Fruit fly (Drosophila melanogaster) whole organism, embryonic: Measurements from ENCODE around the gene CG32163.

Experiments
- Abd-B ChIP-seq: fragments of 200-800 bp; sonication (Bioruptor generic); optimal IDR thresholded peaks from 2 replicates; lab custom pipeline; 2018; ENCODE audit warnings: missing biosample characterization, mild to moderate bottlenecking, missing genetic modification characterization, moderate library complexity
- Asciz ChIP-seq: fragments of 200-800 bp; sonication (Bioruptor generic); optimal IDR thresholded peaks from 2 replicates; lab custom pipeline; 2017; ENCODE audit warnings: missing biosample characterization, mild to moderate bottlenecking, missing genetic modification characterization, missing genetic modification reagents
- BtbVII ChIP-seq: fragments of 200-800 bp; sonication (Bioruptor generic); optimal IDR thresholded peaks from 3 replicates; lab custom pipeline; 2017; ENCODE audit warnings: missing biosample characterization, mild to moderate bottlenecking, missing genetic modification characterization
- CG10274 ChIP-seq: fragments of 200-800 bp; sonication (Bioruptor generic); optimal IDR thresholded peaks from 3 replicates; lab custom pipeline; 2017; ENCODE audit warnings: missing biosample characterization, mild to moderate bottlenecking, missing genetic modification characterization
- CG10366 ChIP-seq: fragments of 200-800 bp; sonication (Bioruptor generic); IDR thresholded peaks from 2 replicates; pipeline ENCODE4 v1.3.6; 2022; ENCODE audit warnings: missing biosample characterization, missing genetic modification characterization
- CG11696 ChIP-seq: fragments of 200-800 bp; sonication (Bioruptor generic); IDR thresholded peaks from 2 replicates; pipeline ENCODE4 v1.3.6; 2022; ENCODE audit warnings: missing biosample characterization, missing genetic modification characterization
- CG12071 ChIP-seq: fragments of 200-800 bp; sonication (Bioruptor generic); optimal IDR thresholded peaks from 3 replicates; lab custom pipeline; 2018; ENCODE audit warnings: missing biosample characterization, mild to moderate bottlenecking, missing genetic modification characterization
- CG1529 ChIP-seq: fragments of 200-800 bp; sonication (Bioruptor generic); optimal IDR thresholded peaks from 3 replicates; lab custom pipeline; 2018; ENCODE audit warnings: missing biosample characterization, missing genetic modification characterization
- CG16813 ChIP-seq: fragments of 200-800 bp; sonication (Bioruptor generic); IDR thresholded peaks from 3 replicates; pipeline ENCODE4 v1.3.6; 2022; ENCODE audit warnings: missing biosample characterization, missing genetic modification characterization; ENCODE audit not compliant: partially characterized antibody
- CG16815 ChIP-seq: fragments of 200-800 bp; sonication (Bioruptor generic); optimal IDR thresholded peaks from 3 replicates; lab custom pipeline; 2017; ENCODE audit warnings: missing biosample characterization, mild to moderate bottlenecking, missing genetic modification characterization
- CG17328 ChIP-seq: fragments of 200-800 bp; sonication (Bioruptor generic); IDR thresholded peaks from 2 replicates; pipeline ENCODE4 v1.3.6; 2022; ENCODE audit warnings: missing biosample characterization, missing genetic modification characterization
- CG1792 ChIP-seq: fragments of 200-800 bp; sonication (Bioruptor generic); optimal IDR thresholded peaks from 2 replicates; lab custom pipeline; 2016; ENCODE audit warnings: missing biosample characterization, missing genetic modification characterization
- CG31224 ChIP-seq: fragments of 200-800 bp; sonication (Bioruptor generic); IDR thresholded peaks from 2 replicates; pipeline ENCODE4 v1.3.6; 2022; ENCODE audit warnings: missing biosample characterization, missing genetic modification characterization
- CG31365 ChIP-seq: fragments of 200-800 bp; sonication (Bioruptor generic); optimal IDR thresholded peaks from 2 replicates; lab custom pipeline; 2018; ENCODE audit warnings: missing biosample characterization, mild to moderate bottlenecking, missing genetic modification characterization
- CG34376 ChIP-seq: fragments of 200-800 bp; sonication (Bioruptor generic); optimal IDR thresholded peaks from 2 replicates; lab custom pipeline; 2018; ENCODE audit warnings: missing biosample characterization, mild to moderate bottlenecking, missing genetic modification characterization
- CG3726 ChIP-seq: fragments of 200-800 bp; sonication (Bioruptor generic); IDR thresholded peaks from 3 replicates; pipeline ENCODE4, ENCODE4 v1.3.6; 2022; ENCODE audit warnings: missing biosample characterization, missing genetic modification characterization
- CG4328 ChIP-seq: fragments of 200-800 bp; sonication (Bioruptor generic); optimal IDR thresholded peaks from 3 replicates; lab custom pipeline; 2017; ENCODE audit warnings: missing biosample characterization, missing genetic modification reagents, missing genetic modification characterization
- CG6272 ChIP-seq: fragments of 200-800 bp; sonication (Bioruptor generic); IDR thresholded peaks from 2 replicates; pipeline ENCODE4 v1.3.6; 2022; ENCODE audit warnings: missing biosample characterization, missing genetic modification characterization
- CG6689 ChIP-seq: fragments of 200-800 bp; sonication (Bioruptor generic); IDR thresholded peaks from 2 replicates; pipeline ENCODE4 v1.3.6; 2022; ENCODE audit warnings: missing biosample characterization, missing genetic modification characterization
- CG6813 ChIP-seq: fragments of 200-800 bp; sonication (Bioruptor generic); optimal IDR thresholded peaks from 2 replicates; lab custom pipeline; 2017; ENCODE audit warnings: missing biosample characterization, missing genetic modification characterization, mild to moderate bottlenecking, moderate library complexity, missing genetic modification reagents
- CG9215 ChIP-seq: fragments of 200-800 bp; sonication (Bioruptor generic); IDR thresholded peaks from 2 replicates; pipeline ENCODE4 v1.3.6; 2022; ENCODE audit warnings: missing biosample characterization, missing genetic modification characterization
- CG9609 ChIP-seq: fragments of 200-800 bp; sonication (Bioruptor generic); optimal IDR thresholded peaks from 3 replicates; lab custom pipeline; 2016; ENCODE audit warnings: missing biosample characterization, missing genetic modification characterization
- CG9817 ChIP-seq: fragments of 200-800 bp; sonication (Bioruptor generic); optimal IDR thresholded peaks from 2 replicates; lab custom pipeline; 2018; ENCODE audit warnings: missing biosample characterization, mild to moderate bottlenecking, missing genetic modification characterization, moderate library complexity
- CTCF ChIP-seq: fragments of 200-800 bp; sonication (Bioruptor generic); optimal IDR thresholded peaks from 2 replicates; lab custom pipeline; 2017; ENCODE audit warnings: missing biosample characterization, mild to moderate bottlenecking, missing genetic modification characterization, moderate library complexity
- CkIIα-i1 ChIP-seq: fragments of 200-800 bp; sonication (Bioruptor generic); IDR thresholded peaks from 2 replicates; pipeline ENCODE4 v1.3.6; 2022; ENCODE audit warnings: missing biosample characterization, missing genetic modification characterization
- GATAe ChIP-seq: fragments of 200-800 bp; sonication (Bioruptor generic); conservative IDR thresholded peaks from 2 replicates; pipeline ENCODE4 v1.3.6; 2022; ENCODE audit warnings: missing biosample characterization, missing genetic modification characterization
- Kr ChIP-seq: fragments of 200-800 bp; sonication (Bioruptor generic); optimal IDR thresholded peaks from 2 replicates; lab custom pipeline; 2017; ENCODE audit warnings: missing biosample characterization, mild to moderate bottlenecking, missing genetic modification characterization
- Sox100B ChIP-seq: fragments of 200-800 bp; sonication (Bioruptor generic); optimal IDR thresholded peaks from 3 replicates; lab custom pipeline; 2018; ENCODE audit warnings: missing biosample characterization, mild to moderate bottlenecking, missing genetic modification characterization
- dan ChIP-seq: fragments of 200-800 bp; sonication (Bioruptor generic); IDR thresholded peaks from 2 replicates; pipeline ENCODE4 v1.3.6; 2022; ENCODE audit warnings: missing biosample characterization, missing genetic modification characterization
- dmrt99B ChIP-seq: fragments of 200-800 bp; sonication (Bioruptor generic); optimal IDR thresholded peaks from 2 replicates; lab custom pipeline; 2018; ENCODE audit warnings: missing biosample characterization, mild to moderate bottlenecking, missing genetic modification characterization, moderate library complexity
- ems ChIP-seq: fragments of 200-800 bp; sonication (Bioruptor generic); optimal IDR thresholded peaks from 3 replicates; lab custom pipeline; 2016; ENCODE audit warnings: missing biosample characterization, missing genetic modification characterization
- hb ChIP-seq: fragments of 200-800 bp; sonication (Bioruptor generic); IDR thresholded peaks from 3 replicates; pipeline ENCODE4 v1.3.6; 2022; ENCODE audit warnings: missing biosample characterization, missing genetic modification characterization; ENCODE audit not compliant: partially characterized antibody
- hbn ChIP-seq: fragments of 200-800 bp; sonication (Bioruptor generic); IDR thresholded peaks from 2 replicates; pipeline ENCODE4 v1.3.6; 2022; ENCODE audit warnings: missing biosample characterization, missing genetic modification characterization; ENCODE audit not compliant: partially characterized antibody
- lbe ChIP-seq: fragments of 200-800 bp; sonication (Bioruptor generic); optimal IDR thresholded peaks from 2 replicates; lab custom pipeline; 2016; ENCODE audit warnings: missing biosample characterization, mild to moderate bottlenecking, missing genetic modification characterization
- mirr ChIP-seq: fragments of 200-800 bp; sonication (Bioruptor generic); optimal IDR thresholded peaks from 3 replicates; lab custom pipeline; 2018; ENCODE audit warnings: missing biosample characterization, mild to moderate bottlenecking, missing genetic modification characterization
- nmo ChIP-seq: fragments of 200-800 bp; sonication (Bioruptor generic); optimal IDR thresholded peaks from 2 replicates; lab custom pipeline; 2018; ENCODE audit warnings: missing biosample characterization, mild to moderate bottlenecking, missing genetic modification characterization, moderate library complexity
- pb ChIP-seq: fragments of 200-800 bp; sonication (Bioruptor generic); optimal IDR thresholded peaks from 3 replicates; lab custom pipeline; 2016; ENCODE audit warnings: missing biosample characterization, missing genetic modification characterization
- sna ChIP-seq: fragments of 200-800 bp; sonication (Bioruptor generic); IDR thresholded peaks from 2 replicates; pipeline ENCODE4 v1.3.6; 2022; ENCODE audit warnings: missing biosample characterization, missing genetic modification characterization; ENCODE audit not compliant: partially characterized antibody
- stwl ChIP-seq: fragments of 200-800 bp; sonication (Bioruptor generic); optimal IDR thresholded peaks from 3 replicates; lab custom pipeline; 2018; ENCODE audit warnings: missing biosample characterization, mild to moderate bottlenecking, missing genetic modification characterization, moderate library complexity
- tgo ChIP-seq: fragments of 200-800 bp; sonication (Bioruptor generic); IDR thresholded peaks from 3 replicates; pipeline ENCODE4 v1.3.6; 2022; ENCODE audit warnings: missing biosample characterization, missing genetic modification characterization
- tll ChIP-seq, 2 experiments: fragments of 200-800 bp in 1 of 2; fragments of >200 bp in 1 of 2; sonication (Bioruptor generic) in 1 of 2; optimal IDR thresholded peaks; 2 replicates each; lab custom pipeline; 2017 to 2019; ENCODE audit warnings: missing biosample characterization in 2 of 2, missing genetic modification characterization in 2 of 2, mild to moderate bottlenecking in 1 of 2, moderate library complexity in 1 of 2
- toy ChIP-seq: fragments of 200-800 bp; sonication (Bioruptor generic); IDR thresholded peaks from 2 replicates; pipeline ENCODE4 v1.3.6; 2022; ENCODE audit warnings: missing biosample characterization, missing genetic modification characterization
- zen2 ChIP-seq: fragments of 200-800 bp; sonication (Bioruptor generic); IDR thresholded peaks from 3 replicates; pipeline ENCODE4 v1.3.6; 2022; ENCODE audit warnings: missing biosample characterization, missing genetic modification characterization; ENCODE audit not compliant: partially characterized antibody

The CG32163 gene

dm6 chr3L:16587994-16588622 lies 1.2 kb downstream of the CG32163 start (continued):
- TF ChIP-seq GATAe (no peak), CG9609 (GFP tag; lab: Kevin White, UChicago) (peak; percentile 62), CG31365 (tag; lab: Kevin White, UChicago) (no peak), CG11696 (no peak), CG16813 (GFP tag; lab: Robert Waterston, UW) (peak; percentile 96), tll (GFP tag; optimal IDR thresholded peaks at IDR 0.05; lab: Kevin White, UChicago) (peak; percentile 50 to 99), CG1529 (GFP tag; lab: Kevin White, UChicago) (peak; percentile 18), CG31224 (GFP tag; lab: Robert Waterston, UW) (peak; percentile 54), ems (peak; percentile 69), mirr (GFP tag; lab: Kevin White, UChicago) (peak; percentile 15), tgo (GFP tag; lab: Robert Waterston, UW) (peak; percentile 28; the same call in 1 of the 3 replicates), CG6689 (peak; percentile 99), Sox100B (no peak), toy (peak; percentile 34; the same call in 1 of the 2 replicates), CkIIα-i1 (GFP tag; lab: Robert Waterston, UW) (no peak), CG9817 (tag; lab: Kevin White, UChicago) (peak; percentile 34), CG9215 (GFP tag; lab: Robert Waterston, UW) (peak; percentile 58; the same call in 1 of the 2 replicates), CG34376 (GFP tag; lab: Kevin White, UChicago) (peak; percentile 31), CG6272 (GFP tag; lab: Robert Waterston, UW) (peak; percentile 54), Asciz (GFP tag; lab: Kevin White, UChicago) (no peak), lbe (GFP tag; lab: Kevin White, UChicago) (peak; percentile 45), pb (GFP tag; lab: Kevin White, UChicago) (peak; percentile 61), stwl (peak; percentile 34), CG1792 (peak; percentile 50), CG6813 (GFP tag; lab: Kevin White, UChicago) (no peak), nmo (GFP tag; lab: Kevin White, UChicago) (peak; percentile 83), CG12071 (GFP tag; lab: Kevin White, UChicago) (no peak), BtbVII (no peak), CG10274 (GFP tag; lab: Kevin White, UChicago) (no peak), CG3726 (GFP tag; lab: Robert Waterston, UW) (peak; percentile 11; the same call in 1 of the 3 replicates), CG16815 (GFP tag; lab: Kevin White, UChicago) (peak; percentile 30), hb (peak; percentile 92), CG10366 (peak; percentile 55), hbn (peak; percentile 95), Abd-B (GFP tag; lab: Kevin White, UChicago) (peak; percentile 73), sna (GFP tag; lab: Robert Waterston, UW) (peak; percentile 96), zen2 (peak; percentile 87; the same call in 2 of the 3 replicates), dan (GFP tag; lab: Robert Waterston, UW) (no peak), Kr (GFP tag; lab: Kevin White, UChicago) (no peak), dmrt99B (tag; lab: Kevin White, UChicago) (no peak), CG4328 (GFP tag; lab: Kevin White, UChicago) (peak; percentile 42), CG17328 (GFP tag; lab: Robert Waterston, UW) (peak; percentile 62), CTCF (GFP tag; lab: Kevin White, UChicago) (no peak)
